Worm (Caenorhabditis elegans) whole organism, L1 larva: Measurements from ENCODE around the gene bmy-1.

Source experiments
- C16A3.4 ChIP-seq: fragments of 150-350 bp; optimal IDR thresholded peaks from 2 replicates; lab custom pipeline; 2014; ENCODE audit warnings: missing biosample characterization, missing genetic modification characterization
- F16B12.6 ChIP-seq: fragments of 150-350 bp; optimal IDR thresholded peaks from 2 replicates; lab custom pipeline; 2014; ENCODE audit warnings: missing biosample characterization, missing genetic modification characterization
- Y116A8C.19 ChIP-seq: sonication (generic microtip); optimal IDR thresholded peaks from 2 replicates; lab custom pipeline; 2016; ENCODE audit warnings: missing compliant biosample characterization, missing genetic modification characterization, borderline replicate concordance
- ceh-63 ChIP-seq: fragments of 200-800 bp; sonication (Bioruptor generic); optimal IDR thresholded peaks from 2 replicates; lab custom pipeline; 2018; ENCODE audit warnings: mild to moderate bottlenecking, missing genetic modification characterization, missing compliant biosample characterization
- ceh-90 ChIP-seq: sonication (generic microtip); optimal IDR thresholded peaks from 2 replicates; lab custom pipeline; 2016; ENCODE audit warnings: missing genetic modification characterization, missing compliant biosample characterization
- dpl-1 ChIP-seq, 3 experiments: fragments of 150-350 bp in 2 of 3; sonication (generic microtip) in 1 of 3; optimal IDR thresholded peaks; 2 replicates each; lab custom pipeline; 2014 to 2017; ENCODE audit warnings: missing biosample characterization in 3 of 3, missing genetic modification characterization in 3 of 3, missing genetic modification reagents in 3 of 3
- efl-1 ChIP-seq, 4 experiments: fragments of 150-350 bp; optimal IDR thresholded peaks in 3 of 4; peaks in 1 of 4; 1 replicate in 1 of 4; 2 replicates in 3 of 4; lab custom pipeline; 2014; ENCODE audit warnings: missing biosample characterization in 2 of 4, missing genetic modification characterization in 2 of 4, missing genetic modification reagents in 2 of 4
- egl-13 ChIP-seq: sonication (generic microtip); optimal IDR thresholded peaks from 2 replicates; lab custom pipeline; 2016; ENCODE audit warnings: missing genotype, missing genetic modification reagents, missing genetic modification characterization, missing compliant biosample characterization
- elt-2 ChIP-seq: sonication (generic microtip); optimal IDR thresholded peaks from 2 replicates; lab custom pipeline; 2016; ENCODE audit warnings: missing genetic modification characterization, mild to moderate bottlenecking, inconsistent platforms, missing compliant biosample characterization, missing genetic modification reagents
- elt-3 ChIP-seq, 6 experiments: fragments of 150-350 bp in 1 of 6; sonication (generic microtip); optimal IDR thresholded peaks; 2 replicates each; lab custom pipeline; 2017 to 2018; ENCODE audit warnings: missing biosample characterization in 6 of 6, missing genetic modification characterization in 6 of 6, inconsistent platforms in 1 of 6
- ets-5 ChIP-seq: fragments of 200-800 bp; sonication (Bioruptor generic); IDR thresholded peaks from 2 replicates; pipeline ENCODE4 v1.3.6; 2022; ENCODE audit warnings: missing genetic modification characterization, missing compliant biosample characterization
- fos-1 ChIP-seq: fragments of 150-350 bp; optimal IDR thresholded peaks from 2 replicates; lab custom pipeline; 2014; ENCODE audit warnings: missing biosample characterization, missing genetic modification characterization
- hlh-17 ChIP-seq: fragments of 200-800 bp; sonication (Bioruptor generic); optimal IDR thresholded peaks from 2 replicates; lab custom pipeline; 2018; ENCODE audit warnings: missing genetic modification characterization, mild to moderate bottlenecking, missing compliant biosample characterization, moderate library complexity, borderline replicate concordance
- hlh-4 ChIP-seq: sonication (generic microtip); optimal IDR thresholded peaks from 2 replicates; lab custom pipeline; 2016; ENCODE audit warnings: mild to moderate bottlenecking, missing genetic modification characterization, missing compliant biosample characterization
- isw-1 ChIP-seq: fragments of 200-800 bp; sonication (Bioruptor generic); IDR thresholded peaks from 2 replicates; pipeline ENCODE4 v1.3.6; 2022; ENCODE audit warnings: missing genetic modification characterization, missing compliant biosample characterization
- jun-1 ChIP-seq: fragments of 150-350 bp; optimal IDR thresholded peaks from 2 replicates; lab custom pipeline; 2014; ENCODE audit warnings: missing biosample characterization, missing genetic modification reagents, missing genetic modification characterization
- lin-14 ChIP-seq: fragments of 200-800 bp; sonication (Bioruptor generic); optimal IDR thresholded peaks from 2 replicates; lab custom pipeline; 2018; ENCODE audit warnings: mild to moderate bottlenecking, missing genetic modification characterization, moderate library complexity, missing compliant biosample characterization
- lin-35 ChIP-seq, 2 experiments: fragments of 150-350 bp; optimal IDR thresholded peaks; 2 replicates each; lab custom pipeline; 2014; ENCODE audit warnings: missing biosample characterization in 2 of 2, missing genetic modification characterization in 2 of 2, missing genetic modification reagents in 2 of 2
- lin-39 ChIP-seq: fragments of 150-350 bp; optimal IDR thresholded peaks from 2 replicates; lab custom pipeline; 2014; ENCODE audit warnings: missing biosample characterization, missing genetic modification reagents, missing genetic modification characterization
- lir-3 ChIP-seq: sonication (generic microtip); optimal IDR thresholded peaks from 2 replicates; lab custom pipeline; 2016; ENCODE audit warnings: mild to moderate bottlenecking, missing genetic modification characterization, moderate library complexity, missing compliant biosample characterization; ENCODE audit not compliant: poor library complexity
- mdl-1 ChIP-seq, 2 experiments: fragments of 150-350 bp; optimal IDR thresholded peaks; 2 replicates each; lab custom pipeline; 2014 to 2017; ENCODE audit warnings: missing biosample characterization in 2 of 2, missing genetic modification characterization in 2 of 2, inconsistent platforms in 1 of 2
- mep-1 ChIP-seq: fragments of 150-350 bp; optimal IDR thresholded peaks from 2 replicates; lab custom pipeline; 2014; ENCODE audit warnings: missing biosample characterization, missing genetic modification characterization
- nhr-11 ChIP-seq: fragments of 150-350 bp; optimal IDR thresholded peaks from 2 replicates; lab custom pipeline; 2014; ENCODE audit warnings: missing biosample characterization, missing genetic modification characterization
- nhr-12 ChIP-seq: sonication (generic microtip); optimal IDR thresholded peaks from 2 replicates; lab custom pipeline; 2017; ENCODE audit warnings: missing biosample characterization, missing genetic modification characterization
- nhr-19 ChIP-seq: fragments of 200-800 bp; sonication (Bioruptor generic); conservative IDR thresholded peaks from 2 replicates; pipeline ENCODE4 v1.3.6; 2022; ENCODE audit warnings: missing genetic modification characterization, missing compliant biosample characterization
- nhr-20 ChIP-seq: sonication (generic microtip); optimal IDR thresholded peaks from 2 replicates; lab custom pipeline; 2016; ENCODE audit warnings: mild to moderate bottlenecking, missing genetic modification characterization, missing compliant biosample characterization
- nhr-47 ChIP-seq: sonication (generic microtip); optimal IDR thresholded peaks from 2 replicates; lab custom pipeline; 2016; ENCODE audit warnings: mild to moderate bottlenecking, missing genetic modification characterization, moderate library complexity, missing compliant biosample characterization
- nhr-77 ChIP-seq: fragments of 150-350 bp; optimal IDR thresholded peaks from 2 replicates; lab custom pipeline; 2014; ENCODE audit warnings: missing biosample characterization, missing genetic modification characterization
- nhr-84 ChIP-seq: sonication (generic microtip); optimal IDR thresholded peaks from 2 replicates; lab custom pipeline; 2017; ENCODE audit warnings: missing biosample characterization, missing genetic modification characterization
- nhr-85 ChIP-seq: sonication (generic microtip); peaks from one replicate; lab custom pipeline; 2016; ENCODE audit warnings: missing genetic modification characterization, inconsistent platforms, missing compliant biosample characterization
- nhr-90 ChIP-seq: sonication (generic microtip); optimal IDR thresholded peaks from 2 replicates; lab custom pipeline; 2016; ENCODE audit warnings: mild to moderate bottlenecking, missing genetic modification characterization, missing compliant biosample characterization; ENCODE audit not compliant: poor library complexity
- pax-3 ChIP-seq: fragments of 200-800 bp; sonication (Bioruptor generic); optimal IDR thresholded peaks from 2 replicates; lab custom pipeline; 2018; ENCODE audit warnings: mild to moderate bottlenecking, missing genetic modification characterization, moderate library complexity, missing compliant biosample characterization
- rnt-1 ChIP-seq: sonication (generic microtip); optimal IDR thresholded peaks from 2 replicates; lab custom pipeline; 2016; ENCODE audit warnings: mild to moderate bottlenecking, missing genetic modification characterization, moderate library complexity, missing compliant biosample characterization
- snpc-4 ChIP-seq: fragments of 150-350 bp; optimal IDR thresholded peaks from 2 replicates; lab custom pipeline; 2014; ENCODE audit warnings: missing biosample characterization, missing genetic modification characterization
- snu-23 ChIP-seq: sonication (generic microtip); optimal IDR thresholded peaks from 2 replicates; lab custom pipeline; 2016; ENCODE audit warnings: missing genetic modification characterization, missing compliant biosample characterization
- sox-4 ChIP-seq: sonication (generic microtip); optimal IDR thresholded peaks from 2 replicates; lab custom pipeline; 2016; ENCODE audit warnings: missing genetic modification characterization, missing compliant biosample characterization
- sup-37 ChIP-seq: fragments of 200-800 bp; sonication (Bioruptor generic); optimal IDR thresholded peaks from 2 replicates; lab custom pipeline; 2018; ENCODE audit warnings: mild to moderate bottlenecking, missing genetic modification characterization, missing compliant biosample characterization
- swsn-7 ChIP-seq: sonication (generic microtip); optimal IDR thresholded peaks from 2 replicates; lab custom pipeline; 2016; ENCODE audit warnings: missing genetic modification characterization, missing compliant biosample characterization
- tbx-2 ChIP-seq: sonication (generic microtip); optimal IDR thresholded peaks from 2 replicates; lab custom pipeline; 2016; ENCODE audit warnings: missing genetic modification characterization, missing compliant biosample characterization
- tlp-1 ChIP-seq: fragments of 150-350 bp; optimal IDR thresholded peaks from 2 replicates; lab custom pipeline; 2014; ENCODE audit warnings: missing biosample characterization, missing genetic modification characterization
- unc-30 ChIP-seq: sonication (generic microtip); optimal IDR thresholded peaks from 2 replicates; lab custom pipeline; 2017; ENCODE audit warnings: missing biosample characterization, missing genetic modification characterization
- unc-98 ChIP-seq: fragments of 200-800 bp; sonication (Bioruptor generic); IDR thresholded peaks from 2 replicates; pipeline ENCODE4 v1.3.6; 2022; ENCODE audit warnings: missing genetic modification characterization, missing compliant biosample characterization
- xbp-1 ChIP-seq: sonication (generic microtip); optimal IDR thresholded peaks from 2 replicates; lab custom pipeline; 2016; ENCODE audit warnings: missing genetic modification characterization, missing compliant biosample characterization

bmy-1 gene

DNA sequence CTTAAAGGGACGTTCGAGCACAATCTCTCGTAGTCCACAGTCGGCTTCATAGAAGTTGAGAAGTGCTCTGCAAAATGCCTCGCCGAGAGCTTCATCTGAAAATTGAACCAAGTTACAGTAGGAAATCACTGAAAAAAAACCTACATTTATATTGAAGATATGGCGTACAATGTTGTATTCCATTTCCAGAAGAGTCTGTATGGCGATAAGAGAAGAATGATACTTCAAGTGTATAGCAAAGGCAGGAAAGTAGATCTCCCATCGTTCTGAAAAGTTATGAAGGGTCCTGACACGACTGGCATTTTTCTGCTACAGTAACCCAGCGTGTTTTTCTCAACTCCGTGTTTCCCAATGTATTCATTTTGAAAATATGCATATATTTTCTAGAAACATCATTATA lies 25.8 kb downstream of the bmy-1 start:
- TF ChIP-seq dpl-1 (GFP tag; optimal IDR thresholded peaks at IDR 0.05; lab: Kevin White, UChicago) (no peak), snu-23 (GFP tag; lab: Kevin White, UChicago) (no peak), elt-2 (tag; lab: Kevin White, UChicago) (no peak), Y116A8C.19 (tag; lab: Kevin White, UChicago) (no peak), efl-1 (optimal IDR thresholded peaks at IDR 0.05; lab: Kevin White, UChicago) (no peak), efl-1 (GFP tag; optimal IDR thresholded peaks at IDR 0.05 in 1 of 2; lab: Kevin White, UChicago) (peak in 1 of 2 experiments; percentile 61), lin-14 (GFP tag; lab: Kevin White, UChicago) (no peak)

DNA sequence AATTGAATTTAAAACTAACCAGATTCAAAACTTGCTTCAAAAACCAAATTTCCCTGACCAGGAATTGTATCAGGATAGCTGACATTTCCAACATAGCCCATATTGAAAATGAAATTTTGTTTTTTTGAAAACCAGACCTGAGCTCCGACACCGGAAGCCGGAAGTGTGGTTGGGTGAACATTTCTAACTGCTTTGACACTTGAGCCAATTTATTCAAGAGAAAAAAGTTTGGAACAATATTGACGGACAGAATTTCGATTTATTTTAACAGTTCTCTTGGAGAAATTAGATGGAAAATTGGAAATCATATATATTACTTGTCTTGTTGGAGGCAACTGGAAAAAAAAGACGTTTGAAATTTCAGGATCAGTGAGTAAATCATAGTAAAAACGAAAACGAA lies 28.7 kb downstream of the bmy-1 start, which contains the start of gene ccpp-6:
Gene ccpp-6 (minus strand): TSS at position 101 of the 400 bp plus-strand sequence.
- TF ChIP-seq efl-1 (optimal IDR thresholded peaks at IDR 0.05; lab: Kevin White, UChicago) (no peak), efl-1 (GFP tag; optimal IDR thresholded peaks at IDR 0.05 in 1 of 2; lab: Kevin White, UChicago) (peak in 1 of 2 experiments; percentile 3), snpc-4 (tag; lab: Kevin White, UChicago) (no peak)

DNA sequence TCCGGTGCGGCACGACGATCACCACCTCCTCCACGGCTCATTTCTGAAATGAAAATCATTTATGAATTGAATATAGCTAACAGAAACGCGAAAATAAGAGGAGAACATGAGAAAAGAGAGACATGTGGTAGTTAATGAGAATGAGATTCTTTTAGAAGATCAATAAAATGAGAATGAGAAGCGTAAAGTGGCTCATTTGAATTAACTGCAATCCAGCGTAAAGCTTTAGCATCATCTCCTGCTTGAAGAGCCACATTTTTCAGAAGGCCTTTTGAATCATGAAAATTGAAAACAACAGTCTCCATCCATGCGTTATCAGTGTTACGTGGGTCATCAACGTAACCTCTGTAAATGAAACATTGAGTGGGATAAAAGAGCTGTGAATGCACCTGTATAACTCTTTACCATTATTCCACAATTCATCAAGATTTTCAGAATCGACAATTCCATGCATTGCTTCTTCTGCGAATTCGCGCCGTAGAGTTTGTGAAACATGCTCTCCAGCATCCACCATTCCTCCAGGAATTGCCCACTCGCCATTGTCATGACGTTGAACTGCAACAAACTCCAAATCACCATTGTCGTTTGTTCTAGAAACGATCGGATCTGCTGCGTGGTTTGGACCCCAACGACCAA lies 30.4 kb downstream of the bmy-1 start, which contains the start of gene rsp-4:
Gene rsp-4 (minus strand): TSS at position 51 of the 636 bp plus-strand sequence.
- TF ChIP-seq lir-3 (no peak), nhr-85 (tag; lab: Kevin White, UChicago) (peak; percentile 29), ceh-63 (GFP tag; lab: Kevin White, UChicago) (peak; percentile 16), hlh-17 (no peak), efl-1 (optimal IDR thresholded peaks at IDR 0.05; lab: Kevin White, UChicago) (no peak), efl-1 (GFP tag; optimal IDR thresholded peaks at IDR 0.05 in 1 of 2; lab: Kevin White, UChicago) (peak in 1 of 2 experiments; percentile 4)

DNA sequence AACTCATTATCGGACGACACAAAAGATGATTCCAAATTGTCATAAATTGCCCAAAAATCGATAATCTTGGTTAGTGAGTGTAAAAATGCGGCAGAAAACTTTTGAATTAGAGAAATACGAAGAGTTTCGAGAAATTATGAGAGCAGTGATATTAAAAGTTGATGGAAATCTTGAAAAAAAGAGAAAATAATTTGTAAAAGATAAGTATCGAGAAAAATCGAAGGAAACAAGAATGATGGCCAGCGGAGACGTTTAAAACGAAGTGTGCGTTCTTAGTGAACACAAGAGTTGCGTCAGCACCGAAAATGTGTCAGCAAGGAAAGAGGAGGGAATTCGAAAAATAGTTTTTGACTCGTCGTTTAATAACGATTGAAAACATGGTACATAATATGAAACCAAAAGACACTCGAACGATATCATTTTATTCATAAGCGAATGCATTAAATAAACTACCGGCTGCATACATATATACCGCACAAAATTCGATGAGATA lies 31.4 kb downstream of the bmy-1 start, which contains the start of gene ndx-6:
Gene ndx-6 (minus strand): TSS at position 51 of the 493 bp plus-strand sequence.
- TF ChIP-seq lin-39 (tag; lab: Kevin White, UChicago) (peak; percentile 65), nhr-20 (peak; percentile 91), sox-4 (peak; percentile 32), jun-1 (tag; lab: Kevin White, UChicago) (peak; percentile 80), hlh-4 (no peak), ets-5 (no peak), xbp-1 (tag; lab: Kevin White, UChicago) (peak; percentile 88), F16B12.6 (tag; lab: Kevin White, UChicago) (peak; percentile 67), egl-13 (tag; lab: Kevin White, UChicago) (peak; percentile 64), unc-98 (GFP tag; lab: Robert Waterston, UW) (no peak), snu-23 (GFP tag; lab: Kevin White, UChicago) (peak; percentile 93), mdl-1 (tag; optimal IDR thresholded peaks at IDR 0.05; lab: Kevin White, UChicago) (peak in 1 of 2 experiments; percentile 65), nhr-90 (tag; lab: Kevin White, UChicago) (peak; percentile 88), nhr-47 (tag; lab: Kevin White, UChicago) (peak; percentile 90), tlp-1 (tag; lab: Kevin White, UChicago) (no peak), unc-30 (no peak), lin-35 (GFP tag; optimal IDR thresholded peaks at IDR 0.05; lab: Kevin White, UChicago) (peak; percentile 99 to 100), ceh-90 (tag; lab: Kevin White, UChicago) (peak; percentile 26), nhr-84 (tag; lab: Kevin White, UChicago) (no peak), pax-3 (tag; lab: Kevin White, UChicago) (peak; percentile 7), nhr-12 (no peak), tbx-2 (tag; lab: Kevin White, UChicago) (peak; percentile 83), ceh-63 (GFP tag; lab: Kevin White, UChicago) (no peak), nhr-19 (GFP tag; lab: Robert Waterston, UW) (peak; percentile 87), isw-1 (peak; percentile 74), fos-1 (peak; percentile 76), dpl-1 (GFP tag; optimal IDR thresholded peaks at IDR 0.05; lab: Kevin White, UChicago) (peak; percentile 99), Y116A8C.19 (tag; lab: Kevin White, UChicago) (no peak), C16A3.4 (tag; lab: Kevin White, UChicago) (peak; percentile 90), rnt-1 (peak; percentile 93), elt-3 (tag; optimal IDR thresholded peaks at IDR 0.05; lab: Kevin White, UChicago) (peak in 2 of 6 experiments; percentile 73 to 87), nhr-11 (peak; percentile 64), mep-1 (tag; lab: Kevin White, UChicago) (peak; percentile 92), nhr-77 (tag; lab: Kevin White, UChicago) (peak; percentile 52), swsn-7 (tag; lab: Kevin White, UChicago) (peak; percentile 87), sup-37 (GFP tag; lab: Kevin White, UChicago) (no peak)
